Worm (Caenorhabditis elegans) whole organism, late embryonic: Measurements from ENCODE around the gene mtr-4.

Source experiments
- Y22D7AL.16 ChIP-seq: sonication (generic microtip); optimal IDR thresholded peaks from 2 replicates; lab custom pipeline; 2016; ENCODE audit warnings: missing genetic modification characterization, missing compliant biosample characterization
- ceh-48 ChIP-seq: sonication (generic microtip); optimal IDR thresholded peaks from 2 replicates; lab custom pipeline; 2016; ENCODE audit warnings: missing genetic modification characterization, inconsistent platforms, missing compliant biosample characterization
- zip-5 ChIP-seq: sonication (generic microtip); optimal IDR thresholded peaks from 2 replicates; lab custom pipeline; 2016; ENCODE audit warnings: missing genetic modification characterization, missing compliant biosample characterization

ce11 chrIV:9849624-9850023 is 24.1 kb downstream of the mtr-4 start, which contains the start of gene K07F5.8:
- TF ChIP-seq ceh-48 (tag; lab: Kevin White, UChicago) (no peak), Y22D7AL.16 (tag; lab: Kevin White, UChicago) (no peak), zip-5 (no peak)
